Worm (Caenorhabditis elegans): ENCODE results near the gene K11H3.8.

ce11 chrIII:9807560-9808046 is 27.4 kb upstream of the K11H3.8 start:
- TF ChIP-seq elt-1 (tag; optimal IDR thresholded peaks at IDR 0.05) (no peak), nhr-25 (tag; optimal IDR thresholded peaks at IDR 0.05) (peak; percentile 67), nfya-1 (tag; optimal IDR thresholded peaks at IDR 0.05; ENCODE audit: insufficient read depth) (peak; percentile 10), nhr-237 (tag; optimal IDR thresholded peaks at IDR 0.05) (no peak), snpc-4 (tag; optimal IDR thresholded peaks at IDR 0.05) (no peak), elt-2 (tag; optimal IDR thresholded peaks at IDR 0.05) (peak; percentile 65), zag-1 (tag; optimal IDR thresholded peaks at IDR 0.05) (no peak), nhr-12 (tag; optimal IDR thresholded peaks at IDR 0.05) (no peak), unc-62 (GFP tag; optimal IDR thresholded peaks at IDR 0.05) (no peak), fos-1 (tag; optimal IDR thresholded peaks at IDR 0.05) (no peak), daf-12 (tag; optimal IDR thresholded peaks at IDR 0.05) (no peak), lin-39 (tag; optimal IDR thresholded peaks at IDR 0.05) (no peak)
